Fruit fly (Drosophila melanogaster): ENCODE results near the gene CG7049.

The CG7049 gene

dm6 chr3L:166789-167132 is 9.3 kb downstream of the CG7049 start (continued):
- TF ChIP-seq rgr (GFP tag; optimal IDR thresholded peaks at IDR 0.05) (no peak), GATAd (GFP tag; optimal IDR thresholded peaks at IDR 0.05) (no peak), N (GFP tag; optimal IDR thresholded peaks at IDR 0.05) (no peak), lola (GFP tag; optimal IDR thresholded peaks at IDR 0.05) (no peak), Abd-B (GFP tag; optimal IDR thresholded peaks at IDR 0.05) (no peak), Hr78 (GFP tag; optimal IDR thresholded peaks at IDR 0.05) (no peak), sv (GFP tag; optimal IDR thresholded peaks at IDR 0.05) (no peak)

DNA sequence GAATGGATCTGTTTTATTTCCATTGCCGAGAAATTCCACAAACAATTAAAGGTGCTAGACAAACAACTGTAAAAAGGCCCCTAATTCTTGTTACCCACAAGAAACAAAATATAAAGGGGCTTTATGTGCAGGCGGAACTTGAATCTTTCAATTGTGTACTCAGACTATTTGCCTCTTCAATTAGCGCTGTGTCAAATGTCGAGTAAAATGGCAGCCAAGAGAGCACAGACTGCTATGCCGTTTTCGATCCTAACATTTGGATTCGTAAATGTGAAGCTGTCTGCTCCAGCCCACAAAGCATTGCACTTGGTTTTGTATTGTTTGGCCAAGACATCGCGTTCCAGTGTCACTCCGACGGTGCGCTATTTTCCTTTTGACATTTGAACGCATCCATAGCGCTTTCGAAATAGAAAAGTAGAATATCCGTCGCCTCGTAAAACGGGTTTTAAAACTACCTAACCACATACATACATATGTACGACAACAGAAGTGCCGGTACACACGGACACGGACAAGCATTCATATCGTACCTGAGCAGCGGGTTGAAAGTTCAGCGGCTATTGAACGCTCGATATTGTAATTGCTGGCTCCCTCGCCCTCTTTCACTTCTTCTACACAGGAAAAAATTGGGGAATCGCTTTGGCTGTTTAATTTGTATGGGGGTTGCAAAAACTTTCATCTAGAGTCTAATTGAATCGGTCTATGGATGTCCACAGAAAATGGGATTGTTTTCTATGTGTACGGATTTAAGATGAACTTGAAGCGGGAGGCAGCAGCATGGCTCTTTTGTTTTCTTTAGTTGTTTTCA is 9.8 kb downstream of the CG7049 start:
- TF ChIP-seq foxo (GFP tag; optimal IDR thresholded peaks at IDR 0.05) (peak in 1 of 2 experiments; percentile 58), Dif (GFP tag; optimal IDR thresholded peaks at IDR 0.05; ENCODE audit: partially characterized antibody) (no peak), HLH106 (tag; optimal IDR thresholded peaks at IDR 0.05) (peak; percentile 57), br (GFP tag; optimal IDR thresholded peaks at IDR 0.05) (peak; percentile 37), h (GFP tag; optimal IDR thresholded peaks at IDR 0.05) (peak; percentile 60), OdsH (GFP tag; optimal IDR thresholded peaks at IDR 0.05) (peak; percentile 27), fru (GFP tag; optimal IDR thresholded peaks at IDR 0.05) (peak; percentile 77), rgr (GFP tag; optimal IDR thresholded peaks at IDR 0.05) (peak; percentile 33), Sp1 (GFP tag; optimal IDR thresholded peaks at IDR 0.05) (peak; percentile 54), Hnf4 (GFP tag; optimal IDR thresholded peaks at IDR 0.05) (peak; percentile 1), sage (GFP tag; optimal IDR thresholded peaks at IDR 0.05) (no peak), ey (GFP tag; optimal IDR thresholded peaks at IDR 0.05) (peak; percentile 50), woc (GFP tag; optimal IDR thresholded peaks at IDR 0.05) (peak; percentile 14), Rel (GFP tag; optimal IDR thresholded peaks at IDR 0.05) (no peak), Rel (tag; optimal IDR thresholded peaks at IDR 0.05) (no peak)

dm6 chr3L:161833-162587 is 14.0 kb downstream of the CG7049 start:
- TF ChIP-seq HLH106 (tag; optimal IDR thresholded peaks at IDR 0.05) (no peak), CG32264 (GFP tag; optimal IDR thresholded peaks at IDR 0.05) (no peak), GATAd (GFP tag; optimal IDR thresholded peaks at IDR 0.05) (no peak), h (GFP tag; optimal IDR thresholded peaks at IDR 0.05) (no peak)

dm6 chr3L:160446-161094 is 15.5 kb downstream of the CG7049 start:
- TF ChIP-seq dsf (GFP tag; optimal IDR thresholded peaks at IDR 0.05; ENCODE audit: borderline replicate concordance), result no peak
- TF ChIP-seq Rel (GFP tag; optimal IDR thresholded peaks at IDR 0.05), result no peak
- TF ChIP-seq Rel (tag; optimal IDR thresholded peaks at IDR 0.05), result peak; percentile 43
- no peak for TF ChIP-seq Dfd (GFP tag; optimal IDR thresholded peaks at IDR 0.05)
- TF ChIP-seq usp (GFP tag; optimal IDR thresholded peaks at IDR 0.05), result no peak
- TF ChIP-seq OdsH (GFP tag; optimal IDR thresholded peaks at IDR 0.05), result no peak
- TF ChIP-seq psq (GFP tag; optimal IDR thresholded peaks at IDR 0.05), result no peak
- TF ChIP-seq br (GFP tag; optimal IDR thresholded peaks at IDR 0.05), result peak; percentile 39
- TF ChIP-seq CrebA (GFP tag; optimal IDR thresholded peaks at IDR 0.05; ENCODE audit: borderline replicate concordance), result no peak
- no peak for TF ChIP-seq N (GFP tag; optimal IDR thresholded peaks at IDR 0.05)
- peak; percentile 57 for TF ChIP-seq Sp1 (GFP tag; optimal IDR thresholded peaks at IDR 0.05)
- no peak for TF ChIP-seq fru (GFP tag; optimal IDR thresholded peaks at IDR 0.05)
- no peak for TF ChIP-seq GATAd (GFP tag; optimal IDR thresholded peaks at IDR 0.05)
- no peak for TF ChIP-seq lola (GFP tag; optimal IDR thresholded peaks at IDR 0.05)
- TF ChIP-seq tai (GFP tag; optimal IDR thresholded peaks at IDR 0.05), result peak; percentile 11
- peak; percentile 11 for TF ChIP-seq Dif (GFP tag; optimal IDR thresholded peaks at IDR 0.05; ENCODE audit: partially characterized antibody)
- no peak for TF ChIP-seq pan (optimal IDR thresholded peaks at IDR 0.05)
- TF ChIP-seq Jra (GFP tag; optimal IDR thresholded peaks at IDR 0.05), result peak; percentile 57
- TF ChIP-seq Hr78 (GFP tag; optimal IDR thresholded peaks at IDR 0.05), result no peak
- TF ChIP-seq sage (GFP tag; optimal IDR thresholded peaks at IDR 0.05), result no peak
- no peak for TF ChIP-seq Mio (GFP tag; optimal IDR thresholded peaks at IDR 0.05)
- TF ChIP-seq h (GFP tag; optimal IDR thresholded peaks at IDR 0.05), result peak; percentile 12
- peak in 1 of 2 experiments; percentile 34 for TF ChIP-seq foxo (GFP tag; optimal IDR thresholded peaks at IDR 0.05)
- TF ChIP-seq dmrt93B (GFP tag; optimal IDR thresholded peaks at IDR 0.05), result no peak
- TF ChIP-seq dl (GFP tag; optimal IDR thresholded peaks at IDR 0.05; ENCODE audit: insufficient read depth in 1 of 2, partially characterized antibody in 2 of 2), result peak in 1 of 2 experiments; percentile 45
- peak; percentile 49 for TF ChIP-seq rgr (GFP tag; optimal IDR thresholded peaks at IDR 0.05)
- TF ChIP-seq brk (GFP tag; optimal IDR thresholded peaks at IDR 0.05), result peak; percentile 15
- TF ChIP-seq Hnf4 (GFP tag; optimal IDR thresholded peaks at IDR 0.05), result peak; percentile 54
- TF ChIP-seq CG9705 (GFP tag; optimal IDR thresholded peaks at IDR 0.05), result no peak
- TF ChIP-seq CG32264 (GFP tag; optimal IDR thresholded peaks at IDR 0.05), result no peak
- TF ChIP-seq Hr83 (GFP tag; optimal IDR thresholded peaks at IDR 0.05; ENCODE audit: poor library complexity, severe bottlenecking), result peak; percentile 65
- no peak for TF ChIP-seq Vsx2 (GFP tag; optimal IDR thresholded peaks at IDR 0.05; ENCODE audit: partially characterized antibody)
- TF ChIP-seq Myc (optimal IDR thresholded peaks at IDR 0.05), result no peak
- TF ChIP-seq jim (GFP tag; optimal IDR thresholded peaks at IDR 0.05), result no peak
